Worm (Caenorhabditis elegans) whole organism, late embryonic: ENCODE data around the gene acr-3.

ENCODE experiments used
- ceh-24 ChIP-seq: sonication (generic microtip); optimal IDR thresholded peaks from 2 replicates; lab custom pipeline; 2016; ENCODE audit warnings: mild to moderate bottlenecking, missing genetic modification characterization, missing compliant biosample characterization
- ceh-9 ChIP-seq: sonication (generic microtip); optimal IDR thresholded peaks from 2 replicates; lab custom pipeline; 2016; ENCODE audit warnings: mild to moderate bottlenecking, missing genetic modification characterization, inconsistent platforms, missing compliant biosample characterization
- dmd-4 ChIP-seq: sonication (generic microtip); optimal IDR thresholded peaks from 2 replicates; lab custom pipeline; 2016; ENCODE audit warnings: borderline replicate concordance, missing genetic modification characterization, missing compliant biosample characterization
- hlh-6 ChIP-seq: sonication (generic microtip); optimal IDR thresholded peaks from 2 replicates; lab custom pipeline; 2016; ENCODE audit warnings: missing genotype, missing genetic modification characterization, missing compliant biosample characterization
- nhr-11 ChIP-seq: fragments of 150-350 bp; optimal IDR thresholded peaks from 2 replicates; lab custom pipeline; 2014; ENCODE audit warnings: missing biosample characterization, missing genetic modification characterization
- pat-9 ChIP-seq: fragments of 200-800 bp; sonication (Bioruptor generic); optimal IDR thresholded peaks from 2 replicates; lab custom pipeline; 2018; ENCODE audit warnings: mild to moderate bottlenecking, missing genetic modification characterization, moderate library complexity, missing compliant biosample characterization
- pha-4 ChIP-seq: fragments of 150-350 bp; optimal IDR thresholded peaks from 2 replicates; lab custom pipeline; 2018; ENCODE audit warnings: missing biosample characterization, missing genetic modification reagents, missing genetic modification characterization
- syd-9 ChIP-seq: sonication (generic microtip); optimal IDR thresholded peaks from 2 replicates; lab custom pipeline; 2016; ENCODE audit warnings: mild to moderate bottlenecking, missing genetic modification characterization, moderate library complexity, missing compliant biosample characterization

ce11 chrX:6718595-6718994, 9.3 kb downstream of the acr-3 start, which contains the start of gene smf-2:
- TF ChIP-seq nhr-11, result no peak
- TF ChIP-seq syd-9 (tag; lab: Kevin White, UChicago), result no peak
- no peak for TF ChIP-seq dmd-4
- TF ChIP-seq pha-4, result no peak
- TF ChIP-seq pat-9 (tag; lab: Kevin White, UChicago), result no peak
- no peak for TF ChIP-seq hlh-6 (tag; lab: Kevin White, UChicago)
- no peak for TF ChIP-seq ceh-9
- TF ChIP-seq ceh-24 (tag; lab: Kevin White, UChicago), result no peak
